Fruit fly (Drosophila melanogaster) whole organism, prepupa: ENCODE measurements around the gene wls.
"Not testable (repeated sequence)": the region's sequence is repeated elsewhere in the genome, so short reads cannot be mapped to it uniquely, and the experiment has no call there.

Experiments
- Blimp-1 ChIP-seq: fragments of 200-800 bp; sonication (Bioruptor generic); optimal IDR thresholded peaks from 3 replicates; lab custom pipeline; 2017; ENCODE audit warnings: missing biosample characterization, missing genetic modification characterization, mild to moderate bottlenecking, moderate library complexity, missing genetic modification reagents
- CG15336 ChIP-seq: fragments of 200-800 bp; sonication (Bioruptor generic); IDR thresholded peaks from 2 replicates; pipeline ENCODE4 v1.3.6; 2022; ENCODE audit warnings: missing biosample characterization, missing genetic modification characterization
- CG16779 ChIP-seq: fragments of 200-800 bp; sonication (Bioruptor generic); optimal IDR thresholded peaks from 3 replicates; lab custom pipeline; 2017; ENCODE audit warnings: missing biosample characterization, mild to moderate bottlenecking, missing genetic modification characterization
- CG32006 ChIP-seq: fragments of 200-800 bp; sonication (Bioruptor generic); optimal IDR thresholded peaks from 3 replicates; lab custom pipeline; 2017; ENCODE audit warnings: missing biosample characterization, mild to moderate bottlenecking, missing genetic modification characterization
- CG34406 ChIP-seq: fragments of 200-800 bp; sonication (Bioruptor generic); optimal IDR thresholded peaks from 3 replicates; lab custom pipeline; 2016; ENCODE audit warnings: missing biosample characterization, missing genetic modification characterization
- CG3919 ChIP-seq: fragments of 200-800 bp; sonication (Bioruptor generic); optimal IDR thresholded peaks from 3 replicates; lab custom pipeline; 2016; ENCODE audit warnings: missing biosample characterization, missing genetic modification characterization
- CG4318 ChIP-seq: fragments of 200-800 bp; sonication (Bioruptor generic); optimal IDR thresholded peaks from 3 replicates; lab custom pipeline; 2017; ENCODE audit warnings: missing biosample characterization, mild to moderate bottlenecking, missing genetic modification characterization
- CG6163 ChIP-seq: fragments of 200-800 bp; sonication (Bioruptor generic); IDR thresholded peaks from 3 replicates; pipeline ENCODE4 v1.3.6; 2022; ENCODE audit warnings: missing biosample characterization, missing genetic modification characterization
- CG6854 ChIP-seq: fragments of 200-800 bp; sonication (Bioruptor generic); optimal IDR thresholded peaks from 2 replicates; lab custom pipeline; 2017; ENCODE audit warnings: missing biosample characterization, mild to moderate bottlenecking, missing genetic modification characterization
- CG8119 ChIP-seq: fragments of 200-800 bp; sonication (Bioruptor generic); IDR thresholded peaks from 3 replicates; pipeline ENCODE4 v1.3.6; 2022; ENCODE audit warnings: missing biosample characterization, missing genetic modification characterization
- CG8632 ChIP-seq: fragments of 200-800 bp; sonication (Bioruptor generic); optimal IDR thresholded peaks from 3 replicates; lab custom pipeline; 2016; ENCODE audit warnings: missing biosample characterization, missing genetic modification characterization
- CG9139 ChIP-seq: fragments of 200-800 bp; sonication (Bioruptor generic); optimal IDR thresholded peaks from 3 replicates; lab custom pipeline; 2017; ENCODE audit warnings: missing biosample characterization, mild to moderate bottlenecking, missing genetic modification characterization
- Eip78C ChIP-seq: fragments of 200-800 bp; sonication (Bioruptor generic); peaks from one replicate; lab custom pipeline; 2016; ENCODE audit warnings: missing biosample characterization, missing genetic modification characterization
- Eip93F ChIP-seq: fragments of 200-800 bp; sonication (Bioruptor generic); optimal IDR thresholded peaks from 2 replicates; lab custom pipeline; 2016; ENCODE audit warnings: missing biosample characterization, mild to moderate bottlenecking, missing genetic modification characterization
- Gug ChIP-seq: fragments of 200-800 bp; sonication (Bioruptor generic); IDR thresholded peaks from 2 replicates; pipeline ENCODE4 v1.3.6; 2022; ENCODE audit warnings: missing biosample characterization, missing genetic modification characterization
- Hr38 ChIP-seq: sonication (Bioruptor generic); optimal IDR thresholded peaks from 2 replicates; lab custom pipeline; 2016; ENCODE audit warnings: missing biosample characterization, missing genetic modification characterization
- Hr4 ChIP-seq: fragments of 200-800 bp; sonication (Bioruptor generic); optimal IDR thresholded peaks from 3 replicates; lab custom pipeline; 2016; ENCODE audit warnings: missing biosample characterization, missing genetic modification characterization
- Met ChIP-seq: fragments of 200-800 bp; sonication (Bioruptor generic); optimal IDR thresholded peaks from 3 replicates; lab custom pipeline; 2016; ENCODE audit warnings: missing biosample characterization, missing genetic modification characterization
- Smox ChIP-seq: fragments of 200-800 bp; sonication (Bioruptor generic); optimal IDR thresholded peaks from 3 replicates; lab custom pipeline; 2016; ENCODE audit warnings: missing biosample characterization, missing genetic modification characterization
- Sox14 ChIP-seq: fragments of 200-800 bp; sonication (Bioruptor generic); optimal IDR thresholded peaks from 3 replicates; lab custom pipeline; 2016; ENCODE audit warnings: missing biosample characterization, missing genetic modification characterization
- Sox15 ChIP-seq: fragments of 200-800 bp; sonication (Bioruptor generic); optimal IDR thresholded peaks from 3 replicates; lab custom pipeline; 2016; ENCODE audit warnings: missing biosample characterization, missing genetic modification characterization
- acj6 ChIP-seq: fragments of 200-800 bp; sonication (Bioruptor generic); optimal IDR thresholded peaks from 3 replicates; lab custom pipeline; 2016; ENCODE audit warnings: missing biosample characterization, missing genetic modification characterization
- dsx ChIP-seq: fragments of 200-800 bp; optimal IDR thresholded peaks from 3 replicates; lab custom pipeline; 2019; ENCODE audit warnings: missing biosample characterization, mild to moderate bottlenecking, missing genetic modification characterization, moderate library complexity; ENCODE audit not compliant: poor library complexity, severe bottlenecking
- fd85E ChIP-seq: fragments of 200-800 bp; sonication (Bioruptor generic); optimal IDR thresholded peaks from 3 replicates; lab custom pipeline; 2016; ENCODE audit warnings: missing biosample characterization, missing genetic modification characterization
- fkh ChIP-seq: fragments of 200-800 bp; sonication (Bioruptor generic); optimal IDR thresholded peaks from 3 replicates; lab custom pipeline; 2017; ENCODE audit warnings: missing biosample characterization, mild to moderate bottlenecking, missing genetic modification characterization, moderate library complexity
- pdm3 ChIP-seq: fragments of 200-800 bp; sonication (Bioruptor generic); optimal IDR thresholded peaks from 3 replicates; lab custom pipeline; 2016; ENCODE audit warnings: missing biosample characterization, missing genetic modification characterization
- ss ChIP-seq, 2 experiments: fragments of 200-800 bp; sonication (Bioruptor generic); optimal IDR thresholded peaks; 2 replicates in 1 of 2; 3 replicates in 1 of 2; lab custom pipeline; 2017 to 2018; ENCODE audit warnings: mild to moderate bottlenecking in 2 of 2, missing biosample characterization in 2 of 2, missing genetic modification characterization in 2 of 2, moderate library complexity in 1 of 2
- svp ChIP-seq: fragments of 200-800 bp; sonication (Bioruptor generic); peaks from one replicate; lab custom pipeline; 2016; ENCODE audit warnings: missing biosample characterization, missing genetic modification characterization

The wls gene

DNA sequence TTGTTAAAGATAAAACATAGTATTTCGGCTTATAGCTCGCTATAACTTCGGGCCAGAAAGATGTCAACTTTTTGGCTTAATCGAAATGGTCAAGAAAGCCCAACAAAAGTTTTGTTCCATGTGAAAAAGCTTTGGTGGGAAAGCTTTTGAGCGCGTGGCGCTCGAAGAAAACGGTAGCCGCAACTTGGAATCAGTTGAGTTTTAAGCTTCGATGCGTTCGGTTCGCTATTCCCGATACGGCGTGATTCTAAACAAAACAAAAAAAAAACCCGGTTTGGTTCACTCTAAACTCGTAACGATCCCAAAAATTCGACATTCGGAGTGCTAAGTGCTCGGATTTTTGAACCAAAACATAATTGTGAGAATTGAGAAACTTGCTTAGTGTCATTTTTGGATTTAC is 33.6 kb downstream of the wls start, which contains the start of gene IRSp53:
TSS of gene IRSp53 (plus strand) at position 204 of the 400 bp plus-strand sequence.
- TF ChIP-seq Sox14 (GFP tag; lab: Kevin White, UChicago) (no peak), Met (GFP tag; lab: Kevin White, UChicago) (no peak), CG15336 (GFP tag; lab: Robert Waterston, UW) (peak; percentile 27; the same call in 1 of the 2 replicates), Smox (GFP tag; lab: Kevin White, UChicago) (no peak), fkh (GFP tag; lab: Kevin White, UChicago) (no peak), pdm3 (GFP tag; lab: Kevin White, UChicago) (no peak), CG9139 (GFP tag; lab: Kevin White, UChicago) (no peak)

DNA sequence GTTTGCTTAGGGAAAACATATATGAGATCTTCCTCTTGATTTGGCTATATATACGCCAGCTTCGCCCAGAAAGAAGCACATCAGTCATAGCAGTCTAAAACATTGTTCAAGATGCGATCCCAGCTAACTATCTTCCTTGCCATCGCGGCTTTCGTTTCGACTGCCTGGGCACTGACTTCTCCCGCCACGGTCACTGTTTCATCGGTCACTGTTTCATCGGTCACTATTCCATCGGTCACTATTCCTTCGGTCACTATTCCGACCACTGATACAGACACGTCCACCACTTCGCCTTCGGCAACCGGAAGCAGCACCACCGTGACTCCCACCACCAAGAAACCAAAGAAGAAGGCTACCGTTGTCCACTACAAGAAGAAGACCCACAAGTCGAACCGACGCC is 34.5 kb downstream of the wls start, which contains the start of gene CG14143:
TSS of gene CG14143 (plus strand) at position 102 of the 400 bp plus-strand sequence.
- TF ChIP-seq CG34406; Hr38; Met (GFP tag; lab: Kevin White, UChicago): not testable (repeated sequence)

DNA sequence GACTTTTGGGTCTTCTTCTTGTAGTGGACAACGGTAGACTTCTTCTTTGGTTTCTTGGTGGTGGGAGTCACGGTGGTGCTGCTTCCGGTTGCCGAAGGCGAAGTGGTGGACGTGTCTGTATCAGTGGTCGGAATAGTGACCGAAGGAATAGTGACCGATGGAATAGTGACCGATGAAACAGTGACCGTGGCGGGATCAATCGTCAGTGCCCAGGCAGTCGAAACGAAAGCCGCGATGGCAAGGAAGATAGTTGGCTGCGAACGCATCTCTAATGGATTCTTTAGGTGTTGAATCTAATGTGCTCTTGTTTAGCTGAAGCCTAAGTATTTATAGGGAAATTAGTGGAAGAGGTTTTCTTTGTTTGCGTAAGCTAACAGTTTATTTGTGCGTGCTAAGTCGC is 37.4 kb downstream of the wls start, which contains the start of gene CG32074:
TSS of gene CG32074 (minus strand) at position 268 of the 400 bp plus-strand sequence.
- not testable (repeated sequence) for TF ChIP-seq Eip93F (GFP tag; lab: Kevin White, UChicago); Gug (GFP tag; lab: Robert Waterston, UW); CG8119 (GFP tag; lab: Robert Waterston, UW)

DNA sequence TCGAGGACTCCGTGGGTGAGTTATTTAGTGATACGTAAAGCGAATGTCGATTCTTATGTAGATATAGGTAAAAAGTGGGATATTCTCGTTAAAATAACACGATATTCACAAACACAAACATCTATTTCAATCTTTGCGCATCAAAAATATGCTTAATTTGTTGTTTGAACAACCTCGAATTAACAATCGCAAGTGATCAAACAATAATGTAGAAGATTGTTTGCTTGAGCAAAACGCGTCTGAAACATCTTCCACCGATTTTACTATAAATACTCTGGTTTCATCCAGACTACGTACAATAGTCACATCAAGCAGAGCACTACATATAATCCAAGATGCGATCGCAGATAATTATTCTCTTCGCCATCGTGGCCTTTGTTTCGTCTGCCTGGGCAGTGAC is 38.9 kb downstream of the wls start, which contains the start of gene nol:
TSS of gene nol (plus strand) at position 301 of the 400 bp plus-strand sequence.
- no peak for TF ChIP-seq CG8632
- no peak for TF ChIP-seq CG16779 (tag; lab: Kevin White, UChicago)
- no peak for TF ChIP-seq svp (GFP tag; lab: Kevin White, UChicago)
- no peak for TF ChIP-seq Eip93F (GFP tag; lab: Kevin White, UChicago)
- no peak for TF ChIP-seq CG4318 (GFP tag; lab: Kevin White, UChicago)
- TF ChIP-seq Sox14 (GFP tag; lab: Kevin White, UChicago), result no peak
- no peak for TF ChIP-seq CG3919
- TF ChIP-seq Blimp-1 (GFP tag; lab: Kevin White, UChicago), result no peak
- no peak for TF ChIP-seq CG6854 (GFP tag; lab: Kevin White, UChicago)

DNA sequence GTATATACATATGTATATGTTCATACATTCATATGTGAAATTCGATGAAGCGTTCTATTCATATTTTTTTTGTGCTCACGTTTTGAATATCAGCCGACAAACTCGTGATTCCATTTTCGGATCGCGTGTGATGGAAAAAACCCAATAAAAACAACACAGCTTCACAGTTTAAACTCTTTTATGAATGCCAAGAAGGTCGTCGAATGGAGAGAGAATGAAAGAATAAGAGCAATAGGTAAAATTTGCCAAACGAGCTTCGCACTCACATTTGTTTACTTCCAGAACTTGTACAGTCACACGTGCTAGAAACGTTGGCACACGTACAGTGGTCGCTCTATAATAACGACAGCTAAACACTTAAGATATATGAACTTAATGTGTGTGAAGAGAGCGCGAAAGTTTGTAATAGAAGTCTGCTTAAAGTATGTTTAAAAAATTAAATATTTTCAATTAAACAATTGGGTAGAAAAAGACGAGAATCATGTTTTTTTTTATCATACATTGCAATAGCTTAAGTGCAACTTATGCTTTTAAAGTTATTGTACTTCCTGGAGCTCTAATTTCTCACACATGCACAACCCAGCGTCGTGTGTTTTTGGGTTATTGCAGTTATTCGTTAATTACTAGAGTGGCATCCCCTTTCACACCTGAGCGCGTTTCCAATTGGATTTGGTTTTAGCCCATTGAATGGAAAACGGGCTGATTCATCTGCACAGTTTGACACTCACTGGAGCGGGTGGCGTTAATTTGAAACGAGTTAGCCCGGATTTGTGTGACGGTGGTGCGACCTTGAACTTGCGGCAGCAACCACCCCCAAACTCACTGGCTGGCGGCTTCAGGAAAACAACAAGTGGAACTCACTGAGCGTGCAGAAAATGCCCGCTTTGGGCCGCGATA is 43.5 kb downstream of the wls start:
- TF ChIP-seq Sox15 (GFP tag; lab: Kevin White, UChicago), result no peak
- TF ChIP-seq fkh (GFP tag; lab: Kevin White, UChicago), result peak; percentile 8

DNA sequence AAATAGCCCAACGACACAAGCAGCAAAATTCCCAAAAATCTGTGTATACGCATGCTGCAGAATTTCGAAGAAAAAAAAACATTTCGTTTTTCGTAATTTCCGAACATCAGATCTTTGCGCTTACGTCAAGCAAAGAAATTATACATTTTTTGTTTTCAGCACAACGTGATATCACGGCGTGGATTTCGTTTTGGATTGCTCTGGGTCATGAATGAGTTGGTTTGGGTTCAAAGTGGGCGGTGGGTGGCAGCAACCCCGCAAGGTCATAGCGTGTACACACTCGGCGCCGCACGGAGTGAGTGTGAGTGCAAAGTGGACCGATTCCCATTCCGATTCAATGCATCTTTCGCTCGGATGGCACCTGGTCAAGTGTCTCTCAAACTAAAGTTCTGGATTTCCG is 44.6 kb downstream of the wls start:
- peak; percentile 88 for TF ChIP-seq svp (GFP tag; lab: Kevin White, UChicago)
- no peak for TF ChIP-seq Sox15 (GFP tag; lab: Kevin White, UChicago)

DNA sequence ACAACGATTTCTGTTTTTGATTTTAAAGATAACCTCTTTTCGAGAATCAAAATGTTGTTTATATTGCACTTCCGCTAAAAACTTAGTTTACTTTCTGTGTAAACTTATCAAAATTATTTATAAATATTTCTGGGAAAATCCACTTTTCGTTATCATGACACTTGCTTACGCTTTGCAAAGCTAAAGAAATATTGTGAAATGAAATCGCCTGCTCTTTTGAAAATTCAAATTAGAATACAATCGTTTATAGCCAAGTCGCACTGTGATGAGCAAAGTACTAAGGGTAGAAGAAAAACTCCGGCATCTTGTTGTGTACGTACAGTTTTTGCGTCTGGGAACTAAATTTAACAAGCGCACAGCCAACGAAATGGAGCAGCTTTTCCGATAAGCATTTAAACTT is 45.0 kb downstream of the wls start:
- TF ChIP-seq acj6 (GFP tag; lab: Kevin White, UChicago) (no peak), Eip78C (GFP tag; lab: Kevin White, UChicago) (peak; percentile 77), Met (GFP tag; lab: Kevin White, UChicago) (peak; percentile 15), Hr4 (GFP tag; lab: Kevin White, UChicago) (peak; percentile 43)

DNA sequence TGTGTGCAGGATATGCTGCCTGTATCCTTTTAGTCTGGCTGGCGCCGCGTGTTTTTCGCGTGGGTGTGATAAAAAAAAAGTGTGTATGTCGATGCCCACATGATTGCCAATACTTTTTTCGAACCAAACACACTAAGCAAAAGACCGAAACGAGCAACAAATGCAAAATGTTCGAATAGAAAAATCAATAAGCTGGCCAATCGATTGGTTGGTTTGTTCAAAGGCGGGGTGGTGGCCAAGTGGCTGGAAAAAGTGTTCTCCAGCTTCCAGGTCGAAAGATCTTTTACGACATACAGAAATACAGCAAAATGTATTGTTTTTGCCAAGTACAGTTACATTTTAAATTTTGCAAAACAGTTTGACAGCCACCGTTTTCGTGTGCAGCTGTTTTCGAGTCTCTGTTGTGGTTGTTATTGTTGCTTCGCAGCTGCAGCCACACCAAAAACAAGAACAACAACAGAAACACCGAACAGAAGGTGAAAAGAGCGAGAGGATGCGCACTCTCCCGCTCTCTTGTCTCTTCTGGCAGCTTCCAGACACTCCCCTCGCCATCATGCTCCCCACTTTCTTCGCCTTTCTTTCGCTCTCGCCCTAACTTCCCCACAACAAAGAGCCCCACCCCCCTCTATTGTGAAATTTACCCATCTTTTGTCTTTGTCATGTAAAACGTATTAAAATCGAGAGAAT is 45.7 kb downstream of the wls start:
- TF ChIP-seq CG6163 (GFP tag; lab: Robert Waterston, UW) (peak; percentile 39; the same call in 1 of the 3 replicates), fd85E (GFP tag; lab: Kevin White, UChicago) (no peak), CG15336 (GFP tag; lab: Robert Waterston, UW) (0 out of 2 replicates have a peak, but pooled peaks have one; percentile 8), ss (GFP tag; optimal IDR thresholded peaks at IDR 0.05; lab: Kevin White, UChicago) (peak; percentile 16 to 20), dsx (GFP tag; lab: Kevin White, UChicago) (no peak), CG32006 (GFP tag; lab: Kevin White, UChicago) (no peak), Hr38 (no peak), svp (GFP tag; lab: Kevin White, UChicago) (peak; percentile 84), CG6854 (GFP tag; lab: Kevin White, UChicago) (peak; percentile 16), Sox14 (GFP tag; lab: Kevin White, UChicago) (peak; percentile 88)
- TF ChIP-seq, all 60 proteins: peak for 6
